Worm (Caenorhabditis elegans): ENCODE measurements around the gene C01G12.9.

C01G12.9 gene

DNA sequence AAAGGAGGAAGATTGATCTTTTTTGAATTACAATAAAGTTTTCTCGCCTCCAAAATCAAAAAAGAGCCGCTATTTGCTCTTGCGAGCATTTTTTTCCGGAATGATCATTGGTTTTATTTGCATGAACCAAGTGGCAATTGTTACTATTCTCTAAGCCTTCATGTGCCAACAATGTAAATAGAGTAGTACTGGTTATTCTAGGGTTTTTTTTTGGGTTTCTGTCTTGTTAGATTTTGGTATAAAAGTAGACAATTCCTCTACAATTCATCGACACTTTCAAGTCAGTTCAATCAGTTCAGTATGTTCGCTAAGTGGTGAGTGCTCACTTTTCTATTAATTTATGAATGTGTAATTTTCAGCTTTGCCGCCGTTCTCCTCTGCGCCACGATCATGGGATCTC lies 803 bp upstream of the C01G12.9 start, which contains the start of gene nspb-7:
Gene nspb-7 (plus strand): TSS at position 301 of the 400 bp plus-strand sequence.
- no peak for TF ChIP-seq tbx-37 (GFP tag; conservative IDR thresholded peaks at IDR 0.05)
- TF ChIP-seq hnd-1 (tag; optimal IDR thresholded peaks at IDR 0.05) = no peak
- no peak for TF ChIP-seq ets-7 (tag; optimal IDR thresholded peaks at IDR 0.05)
- no peak for TF ChIP-seq pes-1 (GFP tag; IDR thresholded peaks at IDR 0.05)
- TF ChIP-seq ceh-13 (GFP tag; optimal IDR thresholded peaks at IDR 0.05) = no peak

DNA sequence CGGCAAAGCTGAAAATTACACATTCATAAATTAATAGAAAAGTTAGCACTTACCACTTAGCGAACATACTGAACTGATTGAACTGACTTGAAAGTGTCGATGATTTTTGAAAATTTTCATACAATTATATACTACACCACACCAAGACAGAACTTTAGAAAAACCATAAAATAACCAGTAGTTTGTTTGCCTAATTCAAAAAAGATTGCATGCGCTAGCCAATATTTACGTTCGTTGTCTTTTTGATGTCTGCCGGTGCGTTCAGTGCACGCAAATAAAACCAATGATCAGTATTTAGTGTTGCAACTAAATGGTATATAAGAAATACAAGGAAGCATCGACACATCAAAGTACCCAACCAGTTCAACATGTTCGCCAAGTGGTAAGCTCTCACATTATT lies 1.7 kb downstream of the C01G12.9 start, which contains the start of the genes nspb-8 and nspb-9:
Gene nspb-8 (minus strand): TSS at position 101 of the 400 bp plus-strand sequence.
Gene nspb-9 (plus strand): TSS at position 311 of the 400 bp plus-strand sequence.
- TF ChIP-seq hnd-1 (tag; optimal IDR thresholded peaks at IDR 0.05) (no peak), hmg-4 (GFP tag; optimal IDR thresholded peaks at IDR 0.05) (no peak), B0310.2 (tag; optimal IDR thresholded peaks at IDR 0.05) (no peak), sea-1 (GFP tag; conservative IDR thresholded peaks at IDR 0.05) (no peak), ama-1 (optimal IDR thresholded peaks at IDR 0.05) (no peak), flt-1 (GFP tag; IDR thresholded peaks at IDR 0.05) (no peak), pes-1 (GFP tag; IDR thresholded peaks at IDR 0.05) (no peak), scrt-1 (GFP tag; IDR thresholded peaks at IDR 0.05) (no peak), F13C5.2 (tag; optimal IDR thresholded peaks at IDR 0.05) (no peak), tbx-11 (GFP tag; IDR thresholded peaks at IDR 0.05) (no peak), aly-1 (tag; optimal IDR thresholded peaks at IDR 0.05) (no peak), ets-7 (tag; optimal IDR thresholded peaks at IDR 0.05) (no peak), tbx-37 (GFP tag; conservative IDR thresholded peaks at IDR 0.05) (no peak), tra-4 (tag; optimal IDR thresholded peaks at IDR 0.05) (no peak), hmbx-1 (tag; optimal IDR thresholded peaks at IDR 0.05) (no peak), ceh-13 (GFP tag; optimal IDR thresholded peaks at IDR 0.05) (no peak)

ce11 chrII:14582206-14582605 lies 3.4 kb downstream of the C01G12.9 start, which contains the start of gene C01G12.3:
C01G12.3 (minus strand) TSS chrII:14582306.
- no peak for TF ChIP-seq tbx-11 (GFP tag; IDR thresholded peaks at IDR 0.05)
- TF ChIP-seq scrt-1 (GFP tag; IDR thresholded peaks at IDR 0.05) = no peak
- TF ChIP-seq ceh-13 (GFP tag; optimal IDR thresholded peaks at IDR 0.05) = no peak
- no peak for TF ChIP-seq tbx-37 (GFP tag; conservative IDR thresholded peaks at IDR 0.05)
- no peak for TF ChIP-seq hnd-1 (tag; optimal IDR thresholded peaks at IDR 0.05)
- TF ChIP-seq ets-7 (tag; optimal IDR thresholded peaks at IDR 0.05) = no peak
- no peak for TF ChIP-seq hmbx-1 (tag; optimal IDR thresholded peaks at IDR 0.05)
- TF ChIP-seq hmg-4 (GFP tag; optimal IDR thresholded peaks at IDR 0.05) = no peak
- TF ChIP-seq tra-4 (tag; optimal IDR thresholded peaks at IDR 0.05) = no peak
- TF ChIP-seq F13C5.2 (tag; optimal IDR thresholded peaks at IDR 0.05) = no peak
- TF ChIP-seq flt-1 (GFP tag; IDR thresholded peaks at IDR 0.05) = no peak
- TF ChIP-seq pes-1 (GFP tag; IDR thresholded peaks at IDR 0.05) = no peak

DNA sequence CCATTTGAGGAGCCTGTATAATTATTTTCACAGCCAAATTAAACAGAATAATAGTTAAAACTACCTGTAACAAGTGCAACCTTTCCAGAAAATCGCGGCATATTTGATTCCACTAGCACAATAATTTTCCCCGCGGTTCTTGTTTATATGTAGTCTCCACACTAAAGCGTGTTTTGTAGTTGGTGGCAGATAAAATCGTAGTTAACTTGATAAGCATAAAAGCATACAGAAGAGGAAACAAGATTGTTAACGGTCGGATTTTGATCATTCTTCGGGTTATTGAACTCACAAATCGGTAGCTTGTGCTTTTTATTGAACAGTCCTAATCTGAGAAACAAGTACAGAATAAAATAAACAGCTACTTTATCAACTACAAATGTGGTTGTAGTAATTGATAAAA lies 8.6 kb downstream of the C01G12.9 start, which contains the start of gene C01G12.5:
Gene C01G12.5 (minus strand): TSS at position 101 of the 400 bp plus-strand sequence.
- TF ChIP-seq tbx-37 (GFP tag; conservative IDR thresholded peaks at IDR 0.05) (no peak), tbx-11 (GFP tag; IDR thresholded peaks at IDR 0.05) (no peak), scrt-1 (GFP tag; IDR thresholded peaks at IDR 0.05) (no peak), hnd-1 (tag; optimal IDR thresholded peaks at IDR 0.05) (no peak), hmbx-1 (tag; optimal IDR thresholded peaks at IDR 0.05) (no peak), aly-1 (tag; optimal IDR thresholded peaks at IDR 0.05) (no peak), flt-1 (GFP tag; IDR thresholded peaks at IDR 0.05) (no peak), pes-1 (GFP tag; IDR thresholded peaks at IDR 0.05) (no peak), F13C5.2 (tag; optimal IDR thresholded peaks at IDR 0.05) (no peak), ama-1 (optimal IDR thresholded peaks at IDR 0.05) (no peak), sea-1 (GFP tag; conservative IDR thresholded peaks at IDR 0.05) (no peak), B0310.2 (tag; optimal IDR thresholded peaks at IDR 0.05) (no peak), hmg-4 (GFP tag; optimal IDR thresholded peaks at IDR 0.05) (no peak), ceh-13 (GFP tag; optimal IDR thresholded peaks at IDR 0.05) (no peak), tra-4 (tag; optimal IDR thresholded peaks at IDR 0.05) (no peak), ceh-36 (tag; optimal IDR thresholded peaks at IDR 0.05) (no peak), ets-7 (tag; optimal IDR thresholded peaks at IDR 0.05) (no peak)

DNA sequence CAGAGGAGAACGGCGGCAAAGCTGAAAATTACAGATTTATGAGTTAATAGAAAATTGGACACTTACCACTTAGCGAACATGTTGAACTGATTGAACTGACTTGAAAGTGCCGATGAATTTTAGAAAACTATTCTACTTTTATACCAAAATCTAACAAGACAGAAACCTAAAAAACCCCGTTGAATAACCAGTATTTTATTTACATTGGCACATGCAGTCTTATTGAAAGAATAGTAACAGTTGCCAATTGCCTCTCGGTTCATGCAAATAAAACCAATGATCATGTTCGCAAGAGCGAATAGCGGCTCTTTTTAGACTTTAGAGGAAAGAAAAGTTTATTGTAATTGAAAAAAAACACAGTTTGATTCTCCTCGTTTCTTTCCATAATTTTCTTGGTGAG lies 9.3 kb downstream of the C01G12.9 start, which contains the start of gene nspb-10:
Gene nspb-10 (minus strand): TSS at position 101 of the 400 bp plus-strand sequence.
- TF ChIP-seq sea-1 (GFP tag; conservative IDR thresholded peaks at IDR 0.05) = no peak
- no peak for TF ChIP-seq tbx-37 (GFP tag; conservative IDR thresholded peaks at IDR 0.05)
- no peak for TF ChIP-seq hnd-1 (tag; optimal IDR thresholded peaks at IDR 0.05)
- TF ChIP-seq ama-1 (optimal IDR thresholded peaks at IDR 0.05) = no peak
- no peak for TF ChIP-seq pes-1 (GFP tag; IDR thresholded peaks at IDR 0.05)
- no peak for TF ChIP-seq tra-4 (tag; optimal IDR thresholded peaks at IDR 0.05)
- no peak for TF ChIP-seq ets-7 (tag; optimal IDR thresholded peaks at IDR 0.05)
- no peak for TF ChIP-seq B0310.2 (tag; optimal IDR thresholded peaks at IDR 0.05)
- TF ChIP-seq flt-1 (GFP tag; IDR thresholded peaks at IDR 0.05) = no peak
- no peak for TF ChIP-seq aly-1 (tag; optimal IDR thresholded peaks at IDR 0.05)
- TF ChIP-seq hmbx-1 (tag; optimal IDR thresholded peaks at IDR 0.05) = no peak
- TF ChIP-seq F13C5.2 (tag; optimal IDR thresholded peaks at IDR 0.05) = no peak
- TF ChIP-seq ceh-13 (GFP tag; optimal IDR thresholded peaks at IDR 0.05) = no peak
- no peak for TF ChIP-seq hmg-4 (GFP tag; optimal IDR thresholded peaks at IDR 0.05)
- TF ChIP-seq scrt-1 (GFP tag; IDR thresholded peaks at IDR 0.05) = no peak
- no peak for TF ChIP-seq tbx-11 (GFP tag; IDR thresholded peaks at IDR 0.05)
- no peak for TF ChIP-seq ceh-36 (tag; optimal IDR thresholded peaks at IDR 0.05)

- TF ChIP-seq sea-1 (GFP tag; conservative IDR thresholded peaks at IDR 0.05) (no peak), ets-7 (tag; optimal IDR thresholded peaks at IDR 0.05) (no peak), hmg-4 (GFP tag; optimal IDR thresholded peaks at IDR 0.05) (no peak), B0310.2 (tag; optimal IDR thresholded peaks at IDR 0.05) (no peak), F13C5.2 (tag; optimal IDR thresholded peaks at IDR 0.05) (no peak), tra-4 (tag; optimal IDR thresholded peaks at IDR 0.05) (no peak), flt-1 (GFP tag; IDR thresholded peaks at IDR 0.05) (no peak), hnd-1 (tag; optimal IDR thresholded peaks at IDR 0.05) (no peak), aly-1 (tag; optimal IDR thresholded peaks at IDR 0.05) (no peak)
Observed at ce11 chrII:14591699-14592098, 12.9 kb downstream of the C01G12.9 start, which contains the start of gene C01G12.7. C01G12.7 (minus strand) TSS chrII:14591893.

DNA sequence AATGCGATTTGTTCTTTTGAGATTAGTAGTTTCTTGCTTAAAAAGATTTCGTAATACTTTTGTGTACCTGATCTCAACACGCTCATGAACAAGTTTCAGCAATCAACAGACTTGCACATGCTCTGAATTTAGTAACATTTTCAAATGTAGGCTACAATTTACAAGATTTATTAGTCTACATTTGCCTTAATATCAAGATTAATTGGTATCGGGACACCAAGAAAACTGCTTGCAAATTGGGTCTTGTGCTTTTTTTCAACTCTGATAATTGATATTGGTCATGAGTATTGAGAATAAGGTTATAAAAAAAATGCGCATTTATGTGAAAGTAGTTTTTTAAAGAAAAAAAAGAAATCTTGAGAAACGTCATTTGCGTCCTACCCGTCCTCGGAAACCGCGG lies 13.8 kb downstream of the C01G12.9 start:
- TF ChIP-seq scrt-1 (GFP tag; IDR thresholded peaks at IDR 0.05) = no peak
- no peak for TF ChIP-seq pes-1 (GFP tag; IDR thresholded peaks at IDR 0.05)
- no peak for TF ChIP-seq tra-4 (tag; optimal IDR thresholded peaks at IDR 0.05)

Data from whole organism, early embryonic.